Worm (Caenorhabditis elegans): ENCODE results near the gene cux-7.

Gene cux-7

ce11 chrIII:7570083-7570695 lies 49.5 kb upstream of the cux-7 start, which contains the start of gene R13A5.7 (continued):
- TF ChIP-seq F55B11.4 (tag; optimal IDR thresholded peaks at IDR 0.05; ENCODE audit: borderline replicate concordance, insufficient read depth) (no peak), ceh-100 (GFP tag; IDR thresholded peaks at IDR 0.05) (no peak), bed-2 (GFP tag; IDR thresholded peaks at IDR 0.05) (no peak), ccch-3 (GFP tag; optimal IDR thresholded peaks at IDR 0.05) (no peak), Y79H2A.3 (GFP tag; conservative IDR thresholded peaks at IDR 0.05) (no peak), C17E4.6 (GFP tag; IDR thresholded peaks at IDR 0.05) (no peak), ztf-22 (GFP tag; optimal IDR thresholded peaks at IDR 0.05) (no peak), C06A6.2 (GFP tag; conservative IDR thresholded peaks at IDR 0.05) (no peak), ZK185.1 (tag; optimal IDR thresholded peaks at IDR 0.05; ENCODE audit: poor library complexity, severe bottlenecking) (peak; percentile 71), madf-10 (tag; optimal IDR thresholded peaks at IDR 0.05) (no peak), attf-5 (GFP tag; optimal IDR thresholded peaks at IDR 0.05) (peak; percentile 85), lin-35 (GFP tag; optimal IDR thresholded peaks at IDR 0.05) (peak in 1 of 3 experiments; percentile 62)

- TF ChIP-seq B0336.3 (GFP tag; IDR thresholded peaks at IDR 0.05) (no peak), lin-26 (GFP tag; IDR thresholded peaks at IDR 0.05) (no peak), lir-1 (GFP tag; conservative IDR thresholded peaks at IDR 0.05) (no peak), lin-35 (GFP tag; optimal IDR thresholded peaks at IDR 0.05) (no peak), somi-1 (GFP tag; optimal IDR thresholded peaks at IDR 0.05) (no peak), Y79H2A.3 (GFP tag; conservative IDR thresholded peaks at IDR 0.05) (no peak), bed-2 (GFP tag; IDR thresholded peaks at IDR 0.05) (no peak), ama-1 (optimal IDR thresholded peaks at IDR 0.05) (no peak), ama-1 (GFP tag; optimal IDR thresholded peaks at IDR 0.05) (no peak), ztf-25 (GFP tag; IDR thresholded peaks at IDR 0.05) (no peak), ceh-58 (GFP tag; IDR thresholded peaks at IDR 0.05) (no peak), T26A5.8 (tag; optimal IDR thresholded peaks at IDR 0.05) (no peak), dpl-1 (GFP tag; optimal IDR thresholded peaks at IDR 0.05) (no peak), Y67H2A.10 (GFP tag; conservative IDR thresholded peaks at IDR 0.05) (no peak), sea-2 (GFP tag; IDR thresholded peaks at IDR 0.05) (no peak), Y56A3A.18 (GFP tag; IDR thresholded peaks at IDR 0.05) (no peak), snpc-4 (GFP tag; optimal IDR thresholded peaks at IDR 0.05) (no peak), snpc-4 (tag; optimal IDR thresholded peaks at IDR 0.05) (no peak)
Measured at ce11 chrIII:7566098-7566497, 45.5 kb upstream of the cux-7 start, which contains the start of gene ttr-32. ttr-32 (plus strand) TSS chrIII:7566411.

ce11 chrIII:7565247-7565646 lies 44.6 kb upstream of the cux-7 start, which contains the start of gene ttr-8:
ttr-8 (minus strand) TSS chrIII:7565347.
- TF ChIP-seq ceh-100 (GFP tag; IDR thresholded peaks at IDR 0.05) (no peak), tbx-9 (tag; optimal IDR thresholded peaks at IDR 0.05; ENCODE audit: borderline replicate concordance) (no peak), Y56A3A.18 (GFP tag; IDR thresholded peaks at IDR 0.05) (no peak), snpc-1.3 (tag; optimal IDR thresholded peaks at IDR 0.05; ENCODE audit: insufficient read depth) (no peak), snpc-1.1 (tag; optimal IDR thresholded peaks at IDR 0.05; ENCODE audit: insufficient read depth) (no peak), sptf-2 (GFP tag; optimal IDR thresholded peaks at IDR 0.05) (no peak), ceh-91 (GFP tag; IDR thresholded peaks at IDR 0.05) (no peak)

- TF ChIP-seq ztf-6 (GFP tag; IDR thresholded peaks at IDR 0.05) (no peak), dpl-1 (GFP tag; optimal IDR thresholded peaks at IDR 0.05) (no peak), ceh-79 (tag; optimal IDR thresholded peaks at IDR 0.05) (no peak), madf-6 (GFP tag; IDR thresholded peaks at IDR 0.05) (no peak)
Measured at ce11 chrIII:7561872-7562271, 41.2 kb upstream of the cux-7 start, which contains the start of gene lgc-12. lgc-12 (plus strand) TSS chrIII:7562172.
